Worm (Caenorhabditis elegans): ENCODE data around the gene Y53C12A.10.

ce11 chrII:9667382-9667781 is 37.3 kb downstream of the Y53C12A.10 start, which contains the start of gene ZK1320.11:
- TF ChIP-seq med-1 (GFP tag; optimal IDR thresholded peaks at IDR 0.05; ENCODE audit: insufficient read depth) = no peak
- no peak for TF ChIP-seq tab-1 (GFP tag; IDR thresholded peaks at IDR 0.05)
- TF ChIP-seq ref-1 (GFP tag; conservative IDR thresholded peaks at IDR 0.05) = no peak

Measured in whole organism, midembryonic.